Worm (Caenorhabditis elegans): ENCODE data around the gene fshr-1.

ce11 chrV:9841376-9841775 is 48.3 kb upstream of the fshr-1 start, which contains the start of gene sru-36:
- TF ChIP-seq bed-1 (GFP tag; IDR thresholded peaks at IDR 0.05) (no peak), zim-3 (tag; optimal IDR thresholded peaks at IDR 0.05) (no peak), hsf-1 (GFP tag; IDR thresholded peaks at IDR 0.05) (no peak), nhr-90 (tag; optimal IDR thresholded peaks at IDR 0.05) (no peak)

Measured in whole organism, young adult.